Fruit fly (Drosophila melanogaster): ENCODE results near the gene LSm-4.

LSm-4 gene

dm6 chr2L:10413251-10414127, 8.5 kb upstream of the LSm-4 start, which contains the start of the genes CG5355 and Klp31E (continued):
- TF ChIP-seq bowl (GFP tag; IDR thresholded peaks at IDR 0.05), result no peak
- TF ChIP-seq CG1602 (GFP tag; optimal IDR thresholded peaks at IDR 0.05), result peak; percentile 68
- TF ChIP-seq CG7987 (GFP tag; optimal IDR thresholded peaks at IDR 0.05), result no peak
- TF ChIP-seq en (GFP tag; optimal IDR thresholded peaks at IDR 0.05), result peak; percentile 32
- no peak for TF ChIP-seq Hr78 (GFP tag; optimal IDR thresholded peaks at IDR 0.05)
- TF ChIP-seq sug (tag; optimal IDR thresholded peaks at IDR 0.05), result peak; percentile 73
- peak; percentile 31 for TF ChIP-seq H2.0 (GFP tag; IDR thresholded peaks at IDR 0.05)
- peak; percentile 65 for TF ChIP-seq vnd (GFP tag; IDR thresholded peaks at IDR 0.05; ENCODE audit: partially characterized antibody)
- TF ChIP-seq CkIIα-i1 (GFP tag; IDR thresholded peaks at IDR 0.05), result no peak

- TF ChIP-seq ci (GFP tag; IDR thresholded peaks at IDR 0.05), result peak; percentile 92
- TF ChIP-seq pan (optimal IDR thresholded peaks at IDR 0.05), result no peak
- TF ChIP-seq pan (GFP tag; optimal IDR thresholded peaks at IDR 0.05 in 1 of 2, IDR thresholded peaks at IDR 0.05 in 1 of 2), result peak in 1 of 2 experiments; percentile 77
- TF ChIP-seq Xrp1 (GFP tag; IDR thresholded peaks at IDR 0.05), result no peak
- TF ChIP-seq Opbp (GFP tag; IDR thresholded peaks at IDR 0.05; ENCODE audit: partially characterized antibody), result no peak; the same call in 2 of the 3 replicates
- peak; percentile 96 for TF ChIP-seq dm (GFP tag; optimal IDR thresholded peaks at IDR 0.05)
- peak; percentile 70 for TF ChIP-seq CG9817 (tag; optimal IDR thresholded peaks at IDR 0.05)
- peak; percentile 48 for TF ChIP-seq CHES-1-like (GFP tag; optimal IDR thresholded peaks at IDR 0.05)
- no peak for TF ChIP-seq jumu (GFP tag; optimal IDR thresholded peaks at IDR 0.05)
- peak; percentile 47; the same call in 2 of the 3 replicates for TF ChIP-seq B-H1 (GFP tag; IDR thresholded peaks at IDR 0.05)
- TF ChIP-seq btn (GFP tag; optimal IDR thresholded peaks at IDR 0.05), result peak; percentile 32
- TF ChIP-seq Scr (GFP tag; IDR thresholded peaks at IDR 0.05; ENCODE audit: partially characterized antibody), result no peak
- no peak; the same call in 1 of the 2 replicates for TF ChIP-seq CG13287 (GFP tag; IDR thresholded peaks at IDR 0.05; ENCODE audit: partially characterized antibody)
- no peak for TF ChIP-seq CG9215 (GFP tag; IDR thresholded peaks at IDR 0.05)
- peak; percentile 75 for TF ChIP-seq sug (tag; optimal IDR thresholded peaks at IDR 0.05)
- peak; percentile 46 for TF ChIP-seq CG4617 (GFP tag; optimal IDR thresholded peaks at IDR 0.05; ENCODE audit: borderline replicate concordance)
- peak; percentile 42 for TF ChIP-seq Myb (GFP tag; optimal IDR thresholded peaks at IDR 0.05)
- peak; percentile 40 for TF ChIP-seq org-1 (GFP tag; optimal IDR thresholded peaks at IDR 0.05)
- TF ChIP-seq CG11398 (GFP tag; optimal IDR thresholded peaks at IDR 0.05), result peak; percentile 67
- TF ChIP-seq CG4404 (GFP tag; IDR thresholded peaks at IDR 0.05), result no peak
- no peak; the same call in 1 of the 2 replicates for TF ChIP-seq Ada2b (GFP tag; IDR thresholded peaks at IDR 0.05)
- peak; percentile 58 for TF ChIP-seq Nf-YB (GFP tag; optimal IDR thresholded peaks at IDR 0.05)
- TF ChIP-seq CG6689 (GFP tag; IDR thresholded peaks at IDR 0.05), result peak; percentile 59
- TF ChIP-seq hth (optimal IDR thresholded peaks at IDR 0.05), result no peak
- TF ChIP-seq h (optimal IDR thresholded peaks at IDR 0.05), result no peak
- TF ChIP-seq ac (GFP tag; optimal IDR thresholded peaks at IDR 0.05), result peak; percentile 62
- TF ChIP-seq CG4424 (GFP tag; optimal IDR thresholded peaks at IDR 0.05), result peak; percentile 70
- TF ChIP-seq Antp (GFP tag; optimal IDR thresholded peaks at IDR 0.05), result peak; percentile 61
- TF ChIP-seq CG11560 (tag; IDR thresholded peaks at IDR 0.05), result no peak
- no peak for TF ChIP-seq tup (GFP tag; optimal IDR thresholded peaks at IDR 0.05)
- TF ChIP-seq CG3281 (GFP tag; optimal IDR thresholded peaks at IDR 0.05), result peak; percentile 81
- TF ChIP-seq Max (GFP tag; optimal IDR thresholded peaks at IDR 0.05), result peak; percentile 86
- TF ChIP-seq CG15269 (tag; optimal IDR thresholded peaks at IDR 0.05), result no peak
- TF ChIP-seq sc (optimal IDR thresholded peaks at IDR 0.05), result no peak
- peak; percentile 59 for TF ChIP-seq sc (GFP tag; optimal IDR thresholded peaks at IDR 0.05)
- TF ChIP-seq bbx (GFP tag; IDR thresholded peaks at IDR 0.05; ENCODE audit: partially characterized antibody), result peak; percentile 34; the same call in 1 of the 2 replicates
- peak; percentile 57 for TF ChIP-seq lmd (GFP tag; IDR thresholded peaks at IDR 0.05)
- peak; percentile 91 for TF ChIP-seq Meics (GFP tag; optimal IDR thresholded peaks at IDR 0.05)
- TF ChIP-seq fd102C (GFP tag; optimal IDR thresholded peaks at IDR 0.05), result peak; percentile 2
- TF ChIP-seq cg (GFP tag; optimal IDR thresholded peaks at IDR 0.05), result no peak
Measured at dm6 chr2L:10408122-10408576, 3.1 kb upstream of the LSm-4 start, which contains the start of the genes Ip259 and RpS27A. TSS of gene Ip259 (plus strand) at chr2L:10408352. TSS of gene RpS27A (plus strand) at chr2L:10408352.

Data from whole organism, embryonic.